Worm (Caenorhabditis elegans) whole organism, L4 larva: Measurements from ENCODE around the gene unc-16.

ENCODE experiments used
- F37D6.2 ChIP-seq: sonication (generic microtip); optimal IDR thresholded peaks from 2 replicates; lab custom pipeline; 2016; ENCODE audit warnings: mild to moderate bottlenecking, missing genetic modification characterization, missing compliant biosample characterization
- T26A8.4 ChIP-seq: fragments of 200-800 bp; sonication (Bioruptor generic); IDR thresholded peaks from 2 replicates; pipeline ENCODE4 v1.3.6; 2022; ENCODE audit warnings: missing genetic modification characterization, missing compliant biosample characterization
- Y105C5A.15 ChIP-seq: fragments of 200-800 bp; sonication (Bioruptor generic); IDR thresholded peaks from 2 replicates; pipeline ENCODE4 v1.3.6; 2022; ENCODE audit warnings: missing genetic modification characterization, missing compliant biosample characterization
- Y75B8A.6 ChIP-seq: fragments of 200-800 bp; sonication (Bioruptor generic); IDR thresholded peaks from 2 replicates; pipeline ENCODE4 v1.3.6; 2022; ENCODE audit warnings: missing genetic modification reagents, missing genetic modification characterization, missing compliant biosample characterization
- ZK337.2 ChIP-seq: fragments of 200-800 bp; sonication (Bioruptor generic); IDR thresholded peaks from 2 replicates; pipeline ENCODE4 v1.3.6; 2022; ENCODE audit warnings: missing genetic modification reagents, missing genetic modification characterization, missing compliant biosample characterization
- ZK546.5 ChIP-seq, 2 experiments: sonication (generic microtip); optimal IDR thresholded peaks; 2 replicates each; lab custom pipeline; 2017; ENCODE audit warnings: missing biosample characterization in 2 of 2, missing genetic modification characterization in 2 of 2
- ama-1 ChIP-seq: fragments of 150-350 bp; optimal IDR thresholded peaks from 2 replicates; lab custom pipeline; 2014; ENCODE audit warnings: inconsistent platforms, mixed read lengths
- arid-1 ChIP-seq: fragments of 200-800 bp; sonication (Bioruptor generic); conservative IDR thresholded peaks from 2 replicates; pipeline ENCODE4 v1.3.6; 2022; ENCODE audit warnings: missing genetic modification reagents, missing genetic modification characterization, missing compliant biosample characterization
- ceh-20 ChIP-seq: fragments of 200-800 bp; sonication (Bioruptor generic); IDR thresholded peaks from 2 replicates; pipeline ENCODE4 v1.3.6; 2022; ENCODE audit warnings: missing genetic modification reagents, missing genetic modification characterization, missing compliant biosample characterization
- ceh-32 ChIP-seq: sonication (generic microtip); optimal IDR thresholded peaks from 2 replicates; lab custom pipeline; 2016; ENCODE audit warnings: mild to moderate bottlenecking, missing genetic modification characterization, missing compliant biosample characterization; ENCODE audit not compliant: poor library complexity
- ceh-44 ChIP-seq: fragments of 200-800 bp; sonication (Bioruptor generic); IDR thresholded peaks from 2 replicates; pipeline ENCODE4 v1.3.6; 2022; ENCODE audit warnings: missing genetic modification reagents, missing genetic modification characterization, missing compliant biosample characterization
- ceh-62 ChIP-seq: sonication (generic microtip); optimal IDR thresholded peaks from 2 replicates; lab custom pipeline; 2017; ENCODE audit warnings: missing biosample characterization, missing genetic modification characterization
- cey-2 ChIP-seq: sonication (generic microtip); optimal IDR thresholded peaks from 3 replicates; lab custom pipeline; 2017; ENCODE audit warnings: missing genetic modification characterization, mild to moderate bottlenecking, missing compliant biosample characterization, antibody characterized with exemption, borderline replicate concordance; ENCODE audit not compliant: insufficient read depth
- daf-12 ChIP-seq: fragments of 150-350 bp; optimal IDR thresholded peaks from 2 replicates; lab custom pipeline; 2014; ENCODE audit warnings: missing biosample characterization, missing genetic modification reagents, missing genetic modification characterization
- daf-8 ChIP-seq: fragments of 200-800 bp; sonication (Bioruptor generic); IDR thresholded peaks from 2 replicates; pipeline ENCODE4 v1.3.6; 2022; ENCODE audit warnings: missing genetic modification characterization, missing compliant biosample characterization
- dmd-8 ChIP-seq: fragments of 200-800 bp; sonication (Bioruptor generic); IDR thresholded peaks from 2 replicates; pipeline ENCODE4 v1.3.6; 2022; ENCODE audit warnings: missing genetic modification characterization, missing compliant biosample characterization
- hlh-30 ChIP-seq: sonication (generic microtip); optimal IDR thresholded peaks from 2 replicates; lab custom pipeline; 2017; ENCODE audit warnings: antibody characterized with exemption, mild to moderate bottlenecking, missing genetic modification characterization, missing compliant biosample characterization; ENCODE audit not compliant: insufficient read depth
- lin-38 ChIP-seq: fragments of 200-800 bp; sonication (Bioruptor generic); IDR thresholded peaks from 2 replicates; pipeline ENCODE4 v1.3.6; 2022; ENCODE audit warnings: missing genetic modification reagents, missing genetic modification characterization, missing compliant biosample characterization
- madf-5 ChIP-seq, 2 experiments: fragments of 200-800 bp; sonication (Bioruptor generic); IDR thresholded peaks; 2 replicates each; pipeline ENCODE4 v1.3.6; 2022; ENCODE audit warnings: missing compliant biosample characterization in 2 of 2, missing genetic modification characterization in 2 of 2
- mes-2 ChIP-seq: sonication (generic microtip); optimal IDR thresholded peaks from 2 replicates; lab custom pipeline; 2016; ENCODE audit warnings: missing genotype, mild to moderate bottlenecking, missing genetic modification characterization, missing compliant biosample characterization; ENCODE audit not compliant: poor library complexity, severe bottlenecking
- mxl-2 ChIP-seq: fragments of 200-800 bp; sonication (Bioruptor generic); conservative IDR thresholded peaks from 2 replicates; pipeline ENCODE4 v1.3.6; 2022; ENCODE audit warnings: missing genetic modification reagents, missing genetic modification characterization, missing compliant biosample characterization
- mxl-3 ChIP-seq: fragments of 200-800 bp; sonication (Bioruptor generic); optimal IDR thresholded peaks from 2 replicates; lab custom pipeline; 2018; ENCODE audit warnings: mild to moderate bottlenecking, missing genetic modification characterization, missing compliant biosample characterization
- nhr-25 ChIP-seq: sonication (generic microtip); optimal IDR thresholded peaks from 2 replicates; lab custom pipeline; 2017; ENCODE audit warnings: missing genetic modification characterization, mild to moderate bottlenecking, missing compliant biosample characterization, antibody characterized with exemption, moderate library complexity, borderline replicate concordance; ENCODE audit not compliant: insufficient read depth
- nhr-41 ChIP-seq: fragments of 200-800 bp; sonication (Bioruptor generic); IDR thresholded peaks from 2 replicates; pipeline ENCODE4 v1.3.6; 2022; ENCODE audit warnings: missing genetic modification reagents, missing genetic modification characterization, missing compliant biosample characterization
- nhr-42 ChIP-seq: fragments of 200-800 bp; sonication (Bioruptor generic); IDR thresholded peaks from 2 replicates; pipeline ENCODE4 v1.3.6; 2022; ENCODE audit warnings: missing genetic modification characterization, missing compliant biosample characterization
- pha-4 ChIP-seq, 2 experiments: fragments of 150-350 bp in 1 of 2; fragments of 200-800 bp in 1 of 2; sonication (Bioruptor generic) in 1 of 2; IDR thresholded peaks in 1 of 2; optimal IDR thresholded peaks in 1 of 2; 2 replicates each; pipeline versions ENCODE4 v1.3.6 to Lab custom; 2014 to 2022; ENCODE audit warnings: missing genetic modification characterization in 2 of 2, missing genetic modification reagents in 2 of 2, missing biosample characterization in 1 of 2, missing compliant biosample characterization in 1 of 2
- php-3 ChIP-seq: fragments of 200-800 bp; sonication (Bioruptor generic); IDR thresholded peaks from 2 replicates; pipeline ENCODE4 v1.3.6; 2022; ENCODE audit warnings: missing genetic modification reagents, missing genetic modification characterization, missing compliant biosample characterization
- pqm-1 ChIP-seq: sonication (generic microtip); optimal IDR thresholded peaks from 2 replicates; lab custom pipeline; 2017; ENCODE audit warnings: missing biosample characterization, missing genetic modification characterization
- set-16 ChIP-seq: fragments of 200-800 bp; sonication (Bioruptor generic); IDR thresholded peaks from 2 replicates; pipeline ENCODE4 v1.3.6; 2022; ENCODE audit warnings: missing genetic modification reagents, missing genetic modification characterization, missing compliant biosample characterization
- snpc-1.2 ChIP-seq: fragments of 200-800 bp; sonication (Bioruptor generic); IDR thresholded peaks from 2 replicates; pipeline ENCODE4 v1.3.6; 2022; ENCODE audit warnings: missing genetic modification reagents, missing genetic modification characterization, missing compliant biosample characterization
- tag-97 ChIP-seq: fragments of 200-800 bp; sonication (Bioruptor generic); IDR thresholded peaks from 2 replicates; pipeline ENCODE4 v1.3.6; 2022; ENCODE audit warnings: missing genetic modification characterization, missing compliant biosample characterization
- tra-1 ChIP-seq: fragments of 200-800 bp; sonication (Bioruptor generic); IDR thresholded peaks from 2 replicates; pipeline ENCODE4 v1.3.6; 2022; ENCODE audit warnings: missing genetic modification reagents, missing genetic modification characterization, missing compliant biosample characterization
- zfp-2 ChIP-seq: sonication (generic microtip); optimal IDR thresholded peaks from 2 replicates; lab custom pipeline; 2016; ENCODE audit warnings: mild to moderate bottlenecking, missing genetic modification characterization, missing compliant biosample characterization
- zip-11 ChIP-seq: fragments of 200-800 bp; sonication (Bioruptor generic); IDR thresholded peaks from 2 replicates; pipeline ENCODE4 v1.3.6; 2022; ENCODE audit warnings: missing genetic modification characterization, missing compliant biosample characterization

unc-16 gene

ce11 chrIII:9558463-9558862 is 12.4 kb downstream of the unc-16 start, which contains the start of gene C48B4.6:
TSS of gene C48B4.6 (minus strand) at chrIII:9558563.
- no peak for TF ChIP-seq T26A8.4 (GFP tag; lab: Robert Waterston, UW)
- no peak for TF ChIP-seq php-3 (GFP tag; lab: Robert Waterston, UW)
- TF ChIP-seq daf-8 (GFP tag; lab: Robert Waterston, UW): no peak
- TF ChIP-seq mxl-2: no peak
- TF ChIP-seq nhr-25 (tag; lab: Kevin White, UChicago): no peak
- TF ChIP-seq ama-1 (lab: Kevin White, UChicago): no peak
- no peak for TF ChIP-seq ZK546.5 (tag; optimal IDR thresholded peaks at IDR 0.05; lab: Kevin White, UChicago)
- TF ChIP-seq arid-1 (GFP tag; lab: Robert Waterston, UW): no peak
- TF ChIP-seq ceh-44 (GFP tag; lab: Robert Waterston, UW): no peak
- no peak for TF ChIP-seq nhr-42 (GFP tag; lab: Robert Waterston, UW)
- no peak for TF ChIP-seq snpc-1.2 (GFP tag; lab: Robert Waterston, UW)
- TF ChIP-seq zfp-2 (tag; lab: Kevin White, UChicago): no peak
- TF ChIP-seq tag-97 (GFP tag; lab: Robert Waterston, UW): no peak
- no peak for TF ChIP-seq set-16
- no peak for TF ChIP-seq dmd-8 (GFP tag; lab: Robert Waterston, UW)
- no peak for TF ChIP-seq mes-2

DNA sequence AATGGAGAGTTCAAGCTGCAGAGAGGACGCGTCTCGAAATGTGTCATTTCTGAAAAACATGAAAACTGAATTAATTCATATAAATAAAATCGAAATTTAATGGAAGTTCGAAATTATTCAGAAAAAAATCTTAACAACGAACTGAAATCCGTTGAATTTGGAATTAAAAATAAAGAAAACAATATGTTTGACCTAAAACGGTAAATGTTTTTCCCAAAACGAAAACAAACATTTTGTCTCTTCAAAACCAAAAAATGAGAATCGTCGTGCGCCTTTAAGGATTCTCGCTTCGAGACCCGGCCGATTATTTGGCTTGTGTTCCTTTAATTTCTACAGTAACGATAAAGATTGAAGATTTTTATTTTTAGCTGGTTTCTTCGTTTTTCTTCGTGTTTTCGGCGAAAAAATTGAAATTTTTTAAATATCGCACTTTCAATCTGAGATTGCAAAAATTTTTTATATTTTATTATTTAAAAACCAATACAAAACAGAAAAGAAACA is 13.4 kb downstream of the unc-16 start, which contains the start of gene C48B4.7:
Gene C48B4.7 (minus strand): TSS at position 51 of the 501 bp plus-strand sequence.
- no peak for TF ChIP-seq Y75B8A.6 (GFP tag; lab: Robert Waterston, UW)
- TF ChIP-seq hlh-30 (tag; lab: Kevin White, UChicago): no peak
- TF ChIP-seq madf-5 (GFP tag; IDR thresholded peaks at IDR 0.05; lab: Robert Waterston, UW): no peak
- TF ChIP-seq lin-38 (GFP tag; lab: Robert Waterston, UW): 0 out of 2 replicates have a peak, but pooled peaks have one; percentile 24
- no peak for TF ChIP-seq F37D6.2 (tag; lab: Kevin White, UChicago)

DNA sequence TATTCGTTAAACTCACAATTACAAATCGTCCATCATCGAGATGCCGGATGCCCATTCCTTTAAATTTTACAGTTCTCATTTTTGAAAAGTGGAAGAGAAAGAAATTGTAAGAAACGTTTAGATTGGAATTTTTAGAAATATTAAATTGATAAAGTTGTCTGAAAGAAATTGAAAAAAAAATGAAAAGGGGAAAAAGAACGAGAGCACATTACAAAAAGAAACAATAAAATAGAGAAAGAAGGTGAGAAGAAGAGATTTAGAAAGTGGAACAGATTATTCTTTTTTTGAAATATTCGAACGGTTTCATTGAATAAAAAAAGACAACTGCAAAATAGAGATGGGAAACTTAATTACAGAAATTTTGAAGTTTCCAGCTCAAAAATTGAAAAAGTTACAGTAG is 15.1 kb downstream of the unc-16 start, which contains the start of gene C48B4.8:
Gene C48B4.8 (minus strand): TSS at position 101 of the 400 bp plus-strand sequence.
- no peak for TF ChIP-seq pha-4 (GFP tag; IDR thresholded peaks at IDR 0.05; lab: Robert Waterston, UW)
- TF ChIP-seq pha-4 (tag; optimal IDR thresholded peaks at IDR 0.05; lab: Kevin White, UChicago): no peak
- no peak for TF ChIP-seq ceh-20 (GFP tag; lab: Robert Waterston, UW)
- TF ChIP-seq madf-5 (GFP tag; IDR thresholded peaks at IDR 0.05; lab: Robert Waterston, UW): no peak
- TF ChIP-seq nhr-41 (GFP tag; lab: Robert Waterston, UW): no peak
- TF ChIP-seq ceh-32 (tag; lab: Kevin White, UChicago): no peak
- no peak for TF ChIP-seq daf-12 (tag; lab: Kevin White, UChicago)
- no peak for TF ChIP-seq tra-1 (GFP tag; lab: Robert Waterston, UW)
- no peak for TF ChIP-seq T26A8.4 (GFP tag; lab: Robert Waterston, UW)
- TF ChIP-seq Y75B8A.6 (GFP tag; lab: Robert Waterston, UW): no peak
- TF ChIP-seq Y105C5A.15: no peak
- TF ChIP-seq pqm-1 (tag; lab: Kevin White, UChicago): no peak
- TF ChIP-seq tag-97 (GFP tag; lab: Robert Waterston, UW): no peak

ce11 chrIII:9563235-9563634 is 17.2 kb downstream of the unc-16 start, which contains the start of gene C48B4.9:
TSS of gene C48B4.9 (minus strand) at chrIII:9563335.
- no peak for TF ChIP-seq ZK337.2 (GFP tag; lab: Robert Waterston, UW)
- no peak for TF ChIP-seq zip-11 (GFP tag; lab: Robert Waterston, UW)
- TF ChIP-seq ceh-62 (tag; lab: Kevin White, UChicago): no peak
- TF ChIP-seq nhr-41 (GFP tag; lab: Robert Waterston, UW): no peak
- TF ChIP-seq cey-2 (tag; lab: Kevin White, UChicago): no peak
- TF ChIP-seq mxl-3 (GFP tag; lab: Kevin White, UChicago): no peak
- TF ChIP-seq Y75B8A.6 (GFP tag; lab: Robert Waterston, UW): no peak
